Fruit fly (Drosophila melanogaster) whole organism, embryonic: ENCODE data around the gene yellow-e.

Experiments used
- Bgb ChIP-seq: fragments of 200-800 bp; sonication (Bioruptor generic); IDR thresholded peaks from 2 replicates; pipeline ENCODE4 v1.3.6; 2022; ENCODE audit warnings: missing biosample characterization, missing genetic modification characterization; ENCODE audit not compliant: partially characterized antibody
- CG10321 ChIP-seq: fragments of 200-800 bp; sonication (Bioruptor generic); IDR thresholded peaks from 2 replicates; pipeline ENCODE4 v1.3.6; 2022; ENCODE audit warnings: missing biosample characterization, missing genetic modification characterization
- CG10462 ChIP-seq: fragments of 200-800 bp; sonication (Bioruptor generic); optimal IDR thresholded peaks from 2 replicates; lab custom pipeline; 2016; ENCODE audit warnings: missing biosample characterization, missing genetic modification characterization
- CG10979 ChIP-seq: fragments of 200-800 bp; sonication (Bioruptor generic); optimal IDR thresholded peaks from 2 replicates; lab custom pipeline; 2018; ENCODE audit warnings: missing biosample characterization, mild to moderate bottlenecking, missing genetic modification characterization, moderate library complexity
- CG11085 ChIP-seq: fragments of 200-800 bp; sonication (Bioruptor generic); IDR thresholded peaks from 2 replicates; pipeline ENCODE4 v1.3.6; 2022; ENCODE audit warnings: missing biosample characterization, missing genetic modification characterization
- CG13296 ChIP-seq: fragments of 200-800 bp; sonication (Bioruptor generic); optimal IDR thresholded peaks from 3 replicates; lab custom pipeline; 2018; ENCODE audit warnings: missing biosample characterization, mild to moderate bottlenecking, missing genetic modification characterization
- CG14710 ChIP-seq: fragments of 200-800 bp; sonication (Bioruptor generic); optimal IDR thresholded peaks from 3 replicates; lab custom pipeline; 2019; ENCODE audit warnings: missing biosample characterization, mild to moderate bottlenecking, missing genetic modification characterization, moderate library complexity
- CG16779 ChIP-seq: fragments of 200-800 bp; sonication (Bioruptor generic); IDR thresholded peaks from 2 replicates; pipeline ENCODE4 v1.3.6; 2022; ENCODE audit warnings: missing biosample characterization, missing genetic modification characterization
- CG18619 ChIP-seq: fragments of 200-800 bp; sonication (Bioruptor generic); optimal IDR thresholded peaks from 3 replicates; lab custom pipeline; 2017; ENCODE audit warnings: missing biosample characterization, mild to moderate bottlenecking, missing genetic modification characterization
- CG18764 ChIP-seq: fragments of 200-800 bp; sonication (Bioruptor generic); optimal IDR thresholded peaks from 3 replicates; lab custom pipeline; 2016; ENCODE audit warnings: missing biosample characterization, missing genetic modification characterization
- CG2678 ChIP-seq: fragments of 200-800 bp; sonication (Bioruptor generic); optimal IDR thresholded peaks from 3 replicates; lab custom pipeline; 2019; ENCODE audit warnings: missing biosample characterization, mild to moderate bottlenecking, missing genetic modification characterization, moderate library complexity
- CG34376 ChIP-seq: fragments of 200-800 bp; sonication (Bioruptor generic); optimal IDR thresholded peaks from 2 replicates; lab custom pipeline; 2018; ENCODE audit warnings: missing biosample characterization, mild to moderate bottlenecking, missing genetic modification characterization
- CG3726 ChIP-seq: fragments of 200-800 bp; sonication (Bioruptor generic); IDR thresholded peaks from 3 replicates; pipeline ENCODE4, ENCODE4 v1.3.6; 2022; ENCODE audit warnings: missing biosample characterization, missing genetic modification characterization
- CG42726 ChIP-seq: fragments of 200-800 bp; sonication (Bioruptor generic); IDR thresholded peaks from 2 replicates; pipeline ENCODE4 v1.3.6; 2022; ENCODE audit warnings: missing biosample characterization, missing genetic modification characterization; ENCODE audit not compliant: partially characterized antibody
- CG5245 ChIP-seq: fragments of 200-800 bp; sonication (Bioruptor generic); optimal IDR thresholded peaks from 3 replicates; lab custom pipeline; 2016; ENCODE audit warnings: missing biosample characterization, missing genetic modification characterization
- CG8765 ChIP-seq: fragments of 200-800 bp; sonication (Bioruptor generic); IDR thresholded peaks from 2 replicates; pipeline ENCODE4 v1.3.6; 2022; ENCODE audit warnings: missing biosample characterization, missing genetic modification characterization
- CG9437 ChIP-seq: fragments of 200-800 bp; sonication (Bioruptor generic); optimal IDR thresholded peaks from 2 replicates; lab custom pipeline; 2018; ENCODE audit warnings: missing biosample characterization, mild to moderate bottlenecking, missing genetic modification characterization
- CkIIα-i1 ChIP-seq: fragments of 200-800 bp; sonication (Bioruptor generic); IDR thresholded peaks from 2 replicates; pipeline ENCODE4 v1.3.6; 2022; ENCODE audit warnings: missing biosample characterization, missing genetic modification characterization
- D19B ChIP-seq: fragments of 200-800 bp; sonication (Bioruptor generic); optimal IDR thresholded peaks from 2 replicates; lab custom pipeline; 2017; ENCODE audit warnings: missing biosample characterization, mild to moderate bottlenecking, missing genetic modification characterization
- H15 ChIP-seq: fragments of 200-800 bp; sonication (Bioruptor generic); IDR thresholded peaks from 3 replicates; pipeline ENCODE4 v1.3.6; 2022; ENCODE audit warnings: missing biosample characterization, missing genetic modification characterization
- Hr39 ChIP-seq: fragments of >200 bp; optimal IDR thresholded peaks from 2 replicates; lab custom pipeline; 2017
- Hsf ChIP-seq: fragments of 200-800 bp; sonication (Bioruptor generic); optimal IDR thresholded peaks from 3 replicates; lab custom pipeline; 2016; ENCODE audit warnings: missing biosample characterization, missing genetic modification characterization
- MESR4 ChIP-seq: fragments of 200-800 bp; sonication (Bioruptor generic); optimal IDR thresholded peaks from 2 replicates; lab custom pipeline; 2018; ENCODE audit warnings: missing biosample characterization, mild to moderate bottlenecking, missing genetic modification characterization, moderate library complexity
- Ptx1 ChIP-seq: fragments of 200-800 bp; sonication (Bioruptor generic); IDR thresholded peaks from 2 replicates; pipeline ENCODE4 v1.3.6; 2022; ENCODE audit warnings: missing biosample characterization, missing genetic modification characterization
- Rfx ChIP-seq: fragments of 200-800 bp; sonication (Bioruptor generic); IDR thresholded peaks from 2 replicates; pipeline ENCODE4 v1.3.6; 2022; ENCODE audit warnings: missing biosample characterization, missing genetic modification characterization
- Stat92E ChIP-seq, 3 experiments: fragments of >200 bp in 2 of 3; fragments of 200-800 bp in 1 of 3; sonication (Bioruptor generic) in 1 of 3; optimal IDR thresholded peaks; 2 replicates each; lab custom pipeline; 2017 to 2019; ENCODE audit warnings: missing biosample characterization in 3 of 3, missing genetic modification characterization in 3 of 3, mild to moderate bottlenecking in 1 of 3, moderate library complexity in 1 of 3
- Xrp1 ChIP-seq: fragments of 200-800 bp; sonication (Bioruptor generic); IDR thresholded peaks from 2 replicates; pipeline ENCODE4 v1.3.6; 2022; ENCODE audit warnings: missing biosample characterization, missing genetic modification characterization
- abd-A ChIP-seq: fragments of 200-800 bp; sonication (Bioruptor generic); optimal IDR thresholded peaks from 3 replicates; lab custom pipeline; 2019; ENCODE audit warnings: missing biosample characterization, mild to moderate bottlenecking, missing genetic modification characterization, moderate library complexity
- ato ChIP-seq: fragments of 200-800 bp; sonication (Bioruptor generic); IDR thresholded peaks from 2 replicates; pipeline ENCODE4 v1.3.6; 2022; ENCODE audit warnings: missing biosample characterization, missing genetic modification characterization; ENCODE audit not compliant: partially characterized antibody
- az2 ChIP-seq: fragments of 200-800 bp; sonication (Bioruptor generic); optimal IDR thresholded peaks from 3 replicates; lab custom pipeline; 2016; ENCODE audit warnings: missing biosample characterization, missing genetic modification characterization
- br ChIP-seq: fragments of >200 bp; optimal IDR thresholded peaks from 2 replicates; lab custom pipeline; 2017
- cad ChIP-seq: fragments of >200 bp; optimal IDR thresholded peaks from 2 replicates; lab custom pipeline; 2017; ENCODE audit warnings: missing biosample characterization, missing genetic modification characterization
- cas ChIP-seq: fragments of 200-800 bp; sonication (Bioruptor generic); IDR thresholded peaks from 2 replicates; pipeline ENCODE4 v1.3.6; 2022; ENCODE audit warnings: missing biosample characterization, missing genetic modification characterization
- cato ChIP-seq: fragments of 200-800 bp; sonication (Bioruptor generic); optimal IDR thresholded peaks from 2 replicates; lab custom pipeline; 2016; ENCODE audit warnings: missing biosample characterization, missing genetic modification characterization, borderline replicate concordance
- chinmo ChIP-seq: fragments of 200-800 bp; sonication (Bioruptor generic); IDR thresholded peaks from 4 replicates; pipeline ENCODE4 v1.3.6; 2022; ENCODE audit warnings: missing biosample characterization, missing genetic modification characterization; ENCODE audit not compliant: partially characterized antibody
- ci ChIP-seq: fragments of 200-800 bp; sonication (Bioruptor generic); IDR thresholded peaks from 3 replicates; pipeline ENCODE4 v1.3.6; 2022; ENCODE audit warnings: missing biosample characterization, missing genetic modification characterization
- da ChIP-seq: fragments of 200-800 bp; sonication (Bioruptor generic); optimal IDR thresholded peaks from 2 replicates; lab custom pipeline; 2016; ENCODE audit warnings: missing biosample characterization, missing genetic modification characterization
- dmrt99B ChIP-seq: fragments of 200-800 bp; sonication (Bioruptor generic); optimal IDR thresholded peaks from 2 replicates; lab custom pipeline; 2018; ENCODE audit warnings: missing biosample characterization, mild to moderate bottlenecking, missing genetic modification characterization, moderate library complexity
- dysf ChIP-seq: fragments of 200-800 bp; sonication (Bioruptor generic); IDR thresholded peaks from 3 replicates; pipeline ENCODE4 v1.3.6; 2022; ENCODE audit warnings: missing biosample characterization, missing genetic modification characterization
- exex ChIP-seq: fragments of 200-800 bp; sonication (Bioruptor generic); optimal IDR thresholded peaks from 4 replicates; lab custom pipeline; 2018; ENCODE audit warnings: missing biosample characterization, mild to moderate bottlenecking, missing genetic modification characterization, moderate library complexity
- gfzf ChIP-seq: fragments of 200-800 bp; sonication (Bioruptor generic); optimal IDR thresholded peaks from 2 replicates; lab custom pipeline; 2016; ENCODE audit warnings: missing biosample characterization, mild to moderate bottlenecking, missing genetic modification characterization, moderate library complexity
- kni ChIP-seq: fragments of 200-800 bp; sonication (Bioruptor generic); optimal IDR thresholded peaks from 3 replicates; lab custom pipeline; 2017; ENCODE audit warnings: mild to moderate bottlenecking, missing biosample characterization, missing genetic modification reagents, missing genetic modification characterization
- lov ChIP-seq, 2 experiments: fragments of 200-800 bp in 1 of 2; fragments of >200 bp in 1 of 2; sonication (Bioruptor generic) in 1 of 2; IDR thresholded peaks in 1 of 2; optimal IDR thresholded peaks in 1 of 2; 2 replicates in 1 of 2; 3 replicates in 1 of 2; pipeline versions ENCODE4 v1.3.6 to Lab custom; 2017 to 2022; ENCODE audit warnings: missing biosample characterization in 1 of 2, missing genetic modification characterization in 1 of 2
- nerfin-2 ChIP-seq: fragments of 200-800 bp; sonication (Bioruptor generic); IDR thresholded peaks from 2 replicates; pipeline ENCODE4 v1.3.6; 2022; ENCODE audit warnings: missing biosample characterization, missing genetic modification characterization; ENCODE audit not compliant: partially characterized antibody
- pita ChIP-seq: fragments of 200-800 bp; sonication (Bioruptor generic); optimal IDR thresholded peaks from 2 replicates; lab custom pipeline; 2017; ENCODE audit warnings: missing biosample characterization, mild to moderate bottlenecking, missing genetic modification characterization
- pzg ChIP-seq: fragments of 200-800 bp; sonication (Bioruptor generic); optimal IDR thresholded peaks from 3 replicates; lab custom pipeline; 2018; ENCODE audit warnings: missing biosample characterization, mild to moderate bottlenecking, missing genetic modification characterization, moderate library complexity
- seq ChIP-seq: fragments of 200-800 bp; sonication (Bioruptor generic); IDR thresholded peaks from 2 replicates; pipeline ENCODE4 v1.3.6; 2022; ENCODE audit warnings: missing biosample characterization, missing genetic modification characterization
- sqz ChIP-seq: fragments of 200-800 bp; sonication (Bioruptor generic); optimal IDR thresholded peaks from 3 replicates; lab custom pipeline; 2018; ENCODE audit warnings: missing biosample characterization, mild to moderate bottlenecking, missing genetic modification characterization
- stwl ChIP-seq: fragments of 200-800 bp; sonication (Bioruptor generic); optimal IDR thresholded peaks from 3 replicates; lab custom pipeline; 2018; ENCODE audit warnings: missing biosample characterization, mild to moderate bottlenecking, missing genetic modification characterization, moderate library complexity
- yki ChIP-seq: fragments of >200 bp; optimal IDR thresholded peaks from 3 replicates; lab custom pipeline; 2018
- zfh2 ChIP-seq: fragments of 200-800 bp; sonication (Bioruptor generic); optimal IDR thresholded peaks from 2 replicates; lab custom pipeline; 2016; ENCODE audit warnings: missing biosample characterization, missing genetic modification characterization

yellow-e gene

dm6 chr3R:13401722-13402296 is 13.3 kb downstream of the yellow-e start, which contains the start of gene GILT1 (continued):
- TF ChIP-seq lov (optimal IDR thresholded peaks at IDR 0.05; lab: Kevin White, UChicago) (no peak), lov (GFP tag; IDR thresholded peaks at IDR 0.05; lab: Robert Waterston, UW) (0 out of 3 replicates have a peak, but pooled peaks have one; percentile 35), Ptx1 (no peak), cad (GFP tag; lab: Kevin White, UChicago) (no peak), CkIIα-i1 (GFP tag; lab: Robert Waterston, UW) (no peak), cato (GFP tag; lab: Kevin White, UChicago) (no peak), br (lab: Kevin White, UChicago) (no peak), ato (GFP tag; lab: Robert Waterston, UW) (no peak), CG2678 (tag; lab: Kevin White, UChicago) (peak; percentile 7), abd-A (tag; lab: Kevin White, UChicago) (no peak), CG9437 (GFP tag; lab: Kevin White, UChicago) (no peak), dysf (GFP tag; lab: Robert Waterston, UW) (no peak), stwl (peak; percentile 6), CG14710 (tag; lab: Kevin White, UChicago) (no peak), Rfx (GFP tag; lab: Robert Waterston, UW) (no peak), pzg (GFP tag; lab: Kevin White, UChicago) (peak; percentile 0), Hr39 (lab: Kevin White, UChicago) (no peak), kni (GFP tag; lab: Kevin White, UChicago) (peak; percentile 0), CG8765 (GFP tag; lab: Robert Waterston, UW) (no peak), da (GFP tag; lab: Kevin White, UChicago) (no peak), CG18619 (no peak), gfzf (GFP tag; lab: Kevin White, UChicago) (peak; percentile 49), CG10979 (no peak), CG13296 (GFP tag; lab: Kevin White, UChicago) (no peak), CG16779 (GFP tag; lab: Robert Waterston, UW) (no peak), nerfin-2 (GFP tag; lab: Robert Waterston, UW) (no peak), seq (no peak), CG5245 (no peak), Stat92E (GFP tag; optimal IDR thresholded peaks at IDR 0.05; lab: Kevin White, UChicago) (peak in 1 of 3 experiments; percentile 50), az2 (GFP tag; lab: Kevin White, UChicago) (no peak), CG3726 (GFP tag; lab: Robert Waterston, UW) (no peak), CG42726 (GFP tag; lab: Robert Waterston, UW) (no peak), MESR4 (GFP tag; lab: Kevin White, UChicago) (no peak), zfh2 (GFP tag; lab: Kevin White, UChicago) (no peak), chinmo (GFP tag; lab: Robert Waterston, UW) (0 out of 4 replicates have a peak, but pooled peaks have one; percentile 62), pita (GFP tag; lab: Kevin White, UChicago) (no peak), Hsf (GFP tag; lab: Kevin White, UChicago) (no peak), D19B (no peak), H15 (no peak), Xrp1 (0 out of 2 replicates have a peak, but pooled peaks have one; percentile 9), cas (no peak), exex (tag; lab: Kevin White, UChicago) (no peak), CG34376 (GFP tag; lab: Kevin White, UChicago) (no peak), CG10321 (GFP tag; lab: Robert Waterston, UW) (no peak), CG10462 (no peak), Bgb (GFP tag; lab: Robert Waterston, UW) (no peak), ci (GFP tag; lab: Robert Waterston, UW) (peak; percentile 26; the same call in 1 of the 3 replicates), CG11085 (no peak), yki (lab: Kevin White, UChicago) (no peak), dmrt99B (no peak), CG18764 (no peak), sqz (no peak)
